Worm (Caenorhabditis elegans) whole organism, L2 larva: Measurements from ENCODE around the gene fbxa-169.

ENCODE experiments used
- C34F6.9 ChIP-seq: fragments of 150-350 bp; optimal IDR thresholded peaks from 2 replicates; lab custom pipeline; 2014; ENCODE audit warnings: missing biosample characterization, missing genetic modification characterization
- dmd-4 ChIP-seq: sonication (generic microtip); optimal IDR thresholded peaks from 2 replicates; lab custom pipeline; 2017; ENCODE audit warnings: missing biosample characterization, missing genetic modification characterization
- nhr-23 ChIP-seq: fragments of 150-350 bp; optimal IDR thresholded peaks from 2 replicates; lab custom pipeline; 2014; ENCODE audit warnings: missing biosample characterization, missing genetic modification reagents, missing genetic modification characterization

DNA sequence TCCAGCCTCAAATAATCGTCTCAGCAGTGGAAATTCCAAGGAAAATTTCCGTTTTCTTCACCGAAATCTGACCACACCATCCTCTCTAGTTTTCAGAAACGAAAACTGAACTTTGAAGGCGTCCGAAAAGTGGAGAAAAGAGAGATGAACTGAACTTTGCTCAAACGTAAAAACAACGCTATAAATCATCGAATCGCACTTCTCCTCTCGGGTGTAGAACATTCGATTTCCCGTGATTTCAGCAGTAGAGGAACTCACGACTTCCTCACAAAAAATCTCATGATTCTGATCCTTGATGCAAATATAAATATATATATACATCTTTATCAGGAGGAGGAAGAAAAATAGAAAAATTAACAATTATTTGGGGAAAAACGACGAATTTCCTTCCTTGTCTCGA, 26.9 kb downstream of the fbxa-169 start:
- TF ChIP-seq dmd-4 (tag; lab: Kevin White, UChicago) (no peak), C34F6.9 (tag; lab: Kevin White, UChicago) (no peak), nhr-23 (no peak)
